Worm (Caenorhabditis elegans) whole organism, L1 larva: ENCODE results near the gene str-6.

Source experiments
- efl-1 ChIP-seq, 4 experiments: fragments of 150-350 bp; optimal IDR thresholded peaks in 3 of 4; peaks in 1 of 4; 1 replicate in 1 of 4; 2 replicates in 3 of 4; lab custom pipeline; 2014; ENCODE audit warnings: missing biosample characterization in 2 of 4, missing genetic modification characterization in 2 of 4, missing genetic modification reagents in 2 of 4
- fkh-10 ChIP-seq: sonication (generic microtip); optimal IDR thresholded peaks from 2 replicates; lab custom pipeline; 2017; ENCODE audit warnings: missing biosample characterization, missing genetic modification reagents, missing genetic modification characterization
- lir-3 ChIP-seq: sonication (generic microtip); optimal IDR thresholded peaks from 2 replicates; lab custom pipeline; 2016; ENCODE audit warnings: mild to moderate bottlenecking, missing genetic modification characterization, moderate library complexity, missing compliant biosample characterization; ENCODE audit not compliant: poor library complexity
- nhr-47 ChIP-seq: sonication (generic microtip); optimal IDR thresholded peaks from 2 replicates; lab custom pipeline; 2016; ENCODE audit warnings: mild to moderate bottlenecking, missing genetic modification characterization, moderate library complexity, missing compliant biosample characterization
- skn-1 ChIP-seq: fragments of 150-350 bp; optimal IDR thresholded peaks from 2 replicates; lab custom pipeline; 2014; ENCODE audit warnings: missing biosample characterization, missing genetic modification characterization
- sox-4 ChIP-seq: sonication (generic microtip); optimal IDR thresholded peaks from 2 replicates; lab custom pipeline; 2016; ENCODE audit warnings: missing genetic modification characterization, missing compliant biosample characterization
- unc-130 ChIP-seq: fragments of 150-350 bp; optimal IDR thresholded peaks from 2 replicates; lab custom pipeline; 2017; ENCODE audit warnings: missing biosample characterization, missing genetic modification characterization, inconsistent platforms
- unc-86 ChIP-seq: sonication (generic microtip); optimal IDR thresholded peaks from 2 replicates; lab custom pipeline; 2016; ENCODE audit warnings: missing genetic modification characterization, missing compliant biosample characterization

ce11 chrV:15750130-15750529, at the start of gene str-6:
- TF ChIP-seq skn-1 (tag; lab: Kevin White, UChicago): no peak
- TF ChIP-seq lir-3 (tag; lab: Kevin White, UChicago): no peak
- no peak for TF ChIP-seq unc-130
- no peak for TF ChIP-seq sox-4 (tag; lab: Kevin White, UChicago)
- TF ChIP-seq unc-86 (tag; lab: Kevin White, UChicago): no peak
- no peak for TF ChIP-seq nhr-47
- no peak for TF ChIP-seq fkh-10 (GFP tag; lab: Kevin White, UChicago)
- no peak for TF ChIP-seq efl-1 (optimal IDR thresholded peaks at IDR 0.05; lab: Kevin White, UChicago)
- no peak for TF ChIP-seq efl-1 (GFP tag; optimal IDR thresholded peaks at IDR 0.05 in 1 of 2; lab: Kevin White, UChicago)
